Worm (Caenorhabditis elegans): ENCODE data around the gene cft-1.

- no peak for TF ChIP-seq skn-1 (tag; optimal IDR thresholded peaks at IDR 0.05)
- TF ChIP-seq dmd-6 (GFP tag; IDR thresholded peaks at IDR 0.05), result no peak
- no peak for TF ChIP-seq pqm-1 (tag; optimal IDR thresholded peaks at IDR 0.05)
- TF ChIP-seq lin-39 (tag; optimal IDR thresholded peaks at IDR 0.05), result no peak
- no peak for TF ChIP-seq fos-1 (tag; optimal IDR thresholded peaks at IDR 0.05)
- TF ChIP-seq R02D3.7 (tag; optimal IDR thresholded peaks at IDR 0.05), result no peak
- TF ChIP-seq lir-3 (tag; optimal IDR thresholded peaks at IDR 0.05), result no peak
Measured at ce11 chrV:5581312-5581711, 42.7 kb downstream of the cft-1 start, which contains the start of gene klc-2.

All from whole organism, L4 larva.